Worm (Caenorhabditis elegans): Measurements from ENCODE around the gene lec-6.
A peak's percentile ranks its signal among the peaks of the same experiment; 100 is the strongest.

The lec-6 gene

DNA sequence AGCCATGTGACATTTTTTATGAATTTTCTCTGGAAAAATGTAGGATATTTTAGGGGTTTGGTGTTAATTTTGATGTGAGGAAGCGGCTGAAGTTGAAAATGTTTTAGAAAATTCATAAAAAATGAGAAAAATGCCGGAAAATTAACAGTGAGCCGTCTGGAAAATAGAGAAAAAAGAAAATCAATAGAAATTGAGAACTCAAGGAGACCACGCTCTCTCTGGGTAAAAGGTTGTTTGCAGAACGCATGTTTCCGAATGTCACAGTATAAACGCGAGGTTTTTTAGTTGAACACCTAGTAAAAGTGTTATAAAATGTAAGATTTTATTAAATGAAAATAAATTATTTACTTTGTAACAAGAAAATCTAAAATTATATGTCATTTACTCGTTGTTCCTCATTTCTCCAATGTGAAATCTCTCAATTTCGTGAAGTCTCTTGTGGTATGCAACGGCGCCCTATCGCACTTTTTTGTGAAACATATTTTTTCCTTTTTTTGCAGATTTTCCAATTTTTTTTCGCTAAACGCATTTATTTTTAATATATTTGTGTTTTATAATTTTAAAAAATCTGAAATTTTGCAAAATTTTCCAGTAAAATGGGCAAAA lies 40.1 kb upstream of the lec-6 start, which contains the start of the genes tag-266 and tag-267 (continued):
- TF ChIP-seq egrh-3 (GFP tag; IDR thresholded peaks at IDR 0.05): 0 out of 2 replicates have a peak, but pooled peaks have one; percentile 16
- TF ChIP-seq atf-7 (tag; optimal IDR thresholded peaks at IDR 0.05): no peak
- 0 out of 2 replicates have a peak, but pooled peaks have one; percentile 15 for TF ChIP-seq ztf-28 (GFP tag; IDR thresholded peaks at IDR 0.05)
- peak; percentile 48 for TF ChIP-seq snpc-1.3 (tag; optimal IDR thresholded peaks at IDR 0.05; ENCODE audit: insufficient read depth)
- TF ChIP-seq dpl-1 (GFP tag; optimal IDR thresholded peaks at IDR 0.05): no peak
- no peak for TF ChIP-seq F39B2.1 (GFP tag; IDR thresholded peaks at IDR 0.05)
- peak; percentile 84 for TF ChIP-seq attf-5 (GFP tag; optimal IDR thresholded peaks at IDR 0.05)
- no peak for TF ChIP-seq nhr-120 (GFP tag; IDR thresholded peaks at IDR 0.05)
- no peak for TF ChIP-seq F49E8.2 (tag; optimal IDR thresholded peaks at IDR 0.05; ENCODE audit: insufficient read depth)
- no peak for TF ChIP-seq nfya-1 (tag; optimal IDR thresholded peaks at IDR 0.05; ENCODE audit: borderline replicate concordance, insufficient read depth)
- TF ChIP-seq cebp-1 (GFP tag; IDR thresholded peaks at IDR 0.05): peak; percentile 41; the same call in 1 of the 2 replicates
- TF ChIP-seq cebp-1 (tag; optimal IDR thresholded peaks at IDR 0.05): peak; percentile 62
- TF ChIP-seq lsl-1 (GFP tag; optimal IDR thresholded peaks at IDR 0.05): peak; percentile 47
- TF ChIP-seq ccch-3 (GFP tag; optimal IDR thresholded peaks at IDR 0.05): peak; percentile 51
- TF ChIP-seq gei-17 (GFP tag; optimal IDR thresholded peaks at IDR 0.05): no peak
- TF ChIP-seq Y53F4B.3 (GFP tag; IDR thresholded peaks at IDR 0.05): no peak
- no peak for TF ChIP-seq hrde-1 (tag; optimal IDR thresholded peaks at IDR 0.05; ENCODE audit: borderline replicate concordance)
- TF ChIP-seq ceh-91 (GFP tag; IDR thresholded peaks at IDR 0.05): no peak
- no peak for TF ChIP-seq ets-4 (GFP tag; optimal IDR thresholded peaks at IDR 0.05)
- no peak for TF ChIP-seq T07F8.4 (tag; optimal IDR thresholded peaks at IDR 0.05)
- TF ChIP-seq tbp1 (GFP tag; optimal IDR thresholded peaks at IDR 0.05): peak; percentile 45
- peak; percentile 12 for TF ChIP-seq nhr-80 (tag; optimal IDR thresholded peaks at IDR 0.05)
- TF ChIP-seq xnd-1 (tag; optimal IDR thresholded peaks at IDR 0.05): no peak
- TF ChIP-seq egl-44 (GFP tag; IDR thresholded peaks at IDR 0.05): no peak
- no peak for TF ChIP-seq fkh-3 (tag; optimal IDR thresholded peaks at IDR 0.05)
- peak; percentile 53 for TF ChIP-seq athp-1 (tag; optimal IDR thresholded peaks at IDR 0.05)
- TF ChIP-seq B0035.1 (tag; optimal IDR thresholded peaks at IDR 0.05): no peak

DNA sequence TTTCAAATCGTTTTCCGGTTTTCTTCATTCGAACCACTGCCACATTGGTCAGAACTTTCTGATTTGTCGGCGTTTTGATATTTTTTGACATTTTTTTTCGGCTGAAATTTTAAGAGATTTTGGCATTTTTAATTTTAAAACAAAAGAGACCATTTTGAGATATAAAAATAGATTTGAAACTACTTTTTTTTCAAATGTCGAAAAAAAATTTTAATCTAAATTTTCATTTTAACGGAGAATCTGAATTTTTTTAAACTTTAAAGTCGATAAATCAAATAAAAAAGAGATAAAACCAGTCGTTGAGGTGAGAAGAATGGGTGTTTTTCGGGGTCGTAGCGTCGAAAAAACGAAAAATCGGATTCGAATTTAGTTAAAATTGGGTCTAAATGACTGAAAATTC lies 38.2 kb upstream of the lec-6 start, which contains the start of gene sbds-1:
Gene sbds-1, minus strand, starts transcription at position 101 of the 400 bp plus-strand sequence.
- TF ChIP-seq snpc-3.4 (tag; optimal IDR thresholded peaks at IDR 0.05) (no peak), C17E4.6 (GFP tag; IDR thresholded peaks at IDR 0.05) (no peak), ceh-91 (GFP tag; IDR thresholded peaks at IDR 0.05) (no peak), mxl-1 (tag; optimal IDR thresholded peaks at IDR 0.05) (no peak), nfya-2 (GFP tag; IDR thresholded peaks at IDR 0.05) (no peak)

DNA sequence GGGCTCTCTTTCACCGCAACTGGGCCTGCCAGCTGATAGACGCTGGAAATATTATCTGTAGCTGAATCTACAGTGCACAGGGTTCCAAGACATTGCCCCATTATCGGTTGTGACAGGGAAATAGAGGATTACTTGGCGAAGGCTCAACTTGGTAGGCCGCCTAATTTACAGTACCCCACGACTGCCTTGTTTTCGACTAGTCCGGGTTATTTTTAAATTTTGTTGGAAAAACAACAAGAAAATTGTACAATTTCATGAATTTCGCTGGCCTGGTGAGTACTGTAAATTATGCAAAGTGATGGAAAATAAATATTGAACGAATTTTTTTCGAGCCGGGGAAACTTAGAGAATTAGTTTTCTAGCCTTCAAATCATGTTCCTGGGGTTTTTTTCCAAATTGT lies 35.9 kb upstream of the lec-6 start, which contains the start of gene T19C3.7:
Gene T19C3.7, minus strand, starts transcription at position 101 of the 400 bp plus-strand sequence.
- TF ChIP-seq rcor-1 (GFP tag; IDR thresholded peaks at IDR 0.05) (no peak), ztf-18 (tag; optimal IDR thresholded peaks at IDR 0.05) (no peak), lsl-1 (GFP tag; optimal IDR thresholded peaks at IDR 0.05) (no peak), lag-1 (GFP tag; IDR thresholded peaks at IDR 0.05) (no peak), F10E7.11 (tag; optimal IDR thresholded peaks at IDR 0.05) (no peak), ceh-58 (GFP tag; IDR thresholded peaks at IDR 0.05) (no peak), somi-1 (GFP tag; optimal IDR thresholded peaks at IDR 0.05) (no peak), F22D6.2 (tag; optimal IDR thresholded peaks at IDR 0.05) (no peak), cebp-2 (GFP tag; IDR thresholded peaks at IDR 0.05) (no peak), nfyb-1 (GFP tag; IDR thresholded peaks at IDR 0.05) (no peak), ekl-4 (GFP tag; IDR thresholded peaks at IDR 0.05) (no peak), Y56A3A.18 (GFP tag; IDR thresholded peaks at IDR 0.05) (no peak), nhr-90 (tag; optimal IDR thresholded peaks at IDR 0.05) (no peak), rec-8 (tag; optimal IDR thresholded peaks at IDR 0.05) (no peak)
